Fruit fly (Drosophila melanogaster): ENCODE measurements around the gene CG31675.

DNA sequence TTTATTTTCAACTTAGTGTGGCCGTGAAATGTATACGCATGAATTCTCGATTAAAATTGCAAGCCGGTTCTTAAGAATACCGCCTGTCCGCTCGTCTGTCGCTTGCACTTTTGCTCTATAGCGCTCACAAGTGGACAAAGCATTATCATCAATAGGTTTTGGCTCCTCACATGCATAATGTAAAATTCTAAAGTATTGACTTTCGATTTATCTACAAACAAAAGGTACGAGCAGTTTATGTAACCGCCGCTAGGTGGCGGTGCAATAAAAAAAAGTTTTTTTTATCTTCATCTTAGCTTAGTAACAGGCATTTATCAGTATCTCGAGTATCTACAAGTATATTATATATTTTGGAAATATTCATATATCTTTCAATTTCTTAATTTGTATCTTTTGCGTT, 41.3 kb upstream of the CG31675 start:
- no peak for TF ChIP-seq Sin3A (optimal IDR thresholded peaks at IDR 0.05)
- no peak for TF ChIP-seq h (optimal IDR thresholded peaks at IDR 0.05)
- no peak for TF ChIP-seq insv (optimal IDR thresholded peaks at IDR 0.05)
- no peak for TF ChIP-seq psq (optimal IDR thresholded peaks at IDR 0.05)
- no peak for TF ChIP-seq Myc (optimal IDR thresholded peaks at IDR 0.05)

Data from Kc167 (cell line).